Worm (Caenorhabditis elegans) whole organism, mixed stage, embryonic: ENCODE results near the gene E_BE45912.2.

Experiments used
- cnd-1 ChIP-seq: fragments of 200-800 bp; sonication (Bioruptor generic); optimal IDR thresholded peaks from 2 replicates; lab custom pipeline; 2018; ENCODE audit warnings: mild to moderate bottlenecking, missing genetic modification characterization, missing compliant biosample characterization
- elt-3 ChIP-seq: fragments of 150-350 bp; optimal IDR thresholded peaks from 2 replicates; lab custom pipeline; 2014; ENCODE audit warnings: missing biosample characterization, missing genetic modification characterization
- lin-13 ChIP-seq: fragments of 150-350 bp; optimal IDR thresholded peaks from 2 replicates; lab custom pipeline; 2014; ENCODE audit warnings: missing biosample characterization, missing genetic modification characterization
- lin-32 ChIP-seq: fragments of 200-800 bp; sonication (Bioruptor generic); optimal IDR thresholded peaks from 2 replicates; lab custom pipeline; 2018; ENCODE audit warnings: mild to moderate bottlenecking, missing genetic modification characterization, missing compliant biosample characterization
- lsy-2 ChIP-seq: fragments of 150-350 bp; optimal IDR thresholded peaks from 2 replicates; lab custom pipeline; 2014; ENCODE audit warnings: missing biosample characterization, missing genetic modification characterization
- mls-2 ChIP-seq: sonication (generic microtip); optimal IDR thresholded peaks from 2 replicates; lab custom pipeline; 2016; ENCODE audit warnings: mild to moderate bottlenecking, missing genetic modification characterization, moderate library complexity, missing compliant biosample characterization
- nhr-12 ChIP-seq: fragments of 150-350 bp; optimal IDR thresholded peaks from 2 replicates; lab custom pipeline; 2014; ENCODE audit warnings: missing biosample characterization, missing genetic modification characterization
- nhr-237 ChIP-seq: fragments of 150-350 bp; optimal IDR thresholded peaks from 2 replicates; lab custom pipeline; 2014; ENCODE audit warnings: missing biosample characterization, missing genetic modification characterization
- nhr-28 ChIP-seq: fragments of 150-350 bp; optimal IDR thresholded peaks from 2 replicates; lab custom pipeline; 2014; ENCODE audit warnings: missing biosample characterization, missing genetic modification characterization
- snpc-4 ChIP-seq: fragments of 150-350 bp; optimal IDR thresholded peaks from 2 replicates; lab custom pipeline; 2014; ENCODE audit warnings: missing biosample characterization, missing genetic modification characterization
- tbx-8 ChIP-seq: fragments of 200-800 bp; sonication (Bioruptor generic); optimal IDR thresholded peaks from 2 replicates; lab custom pipeline; 2018; ENCODE audit warnings: mild to moderate bottlenecking, missing genetic modification characterization, moderate library complexity, missing compliant biosample characterization
- unc-62 ChIP-seq: fragments of 150-350 bp; optimal IDR thresholded peaks from 2 replicates; lab custom pipeline; 2014; ENCODE audit warnings: missing biosample characterization, missing genetic modification reagents, missing genetic modification characterization

DNA sequence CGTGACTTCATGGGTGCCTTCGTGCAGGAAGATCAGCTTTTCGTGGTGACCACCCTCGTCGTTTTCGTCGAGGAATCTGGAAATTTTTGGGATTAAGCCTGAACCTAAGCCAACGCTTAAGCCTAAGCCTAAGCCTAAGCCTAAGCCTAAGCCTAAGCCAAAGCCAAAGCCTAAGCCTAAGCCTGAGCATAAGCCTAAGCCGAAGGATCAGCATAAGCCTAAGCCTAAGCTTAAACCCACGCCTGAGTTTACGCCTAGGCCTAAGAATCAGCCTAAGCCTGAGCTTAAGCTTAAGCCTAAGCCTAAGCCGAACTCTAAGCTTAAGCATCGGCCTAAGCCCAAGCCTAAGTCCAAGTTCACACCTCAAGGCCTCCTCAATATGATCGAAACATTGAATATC, 21.4 kb upstream of the E_BE45912.2 start:
- TF ChIP-seq elt-3 (tag; lab: Kevin White, UChicago) (no peak), lin-13 (tag; lab: Kevin White, UChicago) (no peak), unc-62 (GFP tag; lab: Kevin White, UChicago) (no peak), snpc-4 (tag; lab: Kevin White, UChicago) (no peak), lin-32 (GFP tag; lab: Kevin White, UChicago) (no peak), nhr-237 (tag; lab: Kevin White, UChicago) (no peak), nhr-28 (tag; lab: Kevin White, UChicago) (no peak), mls-2 (tag; lab: Kevin White, UChicago) (no peak), tbx-8 (GFP tag; lab: Kevin White, UChicago) (no peak), cnd-1 (tag; lab: Kevin White, UChicago) (no peak), nhr-12 (no peak), lsy-2 (tag; lab: Kevin White, UChicago) (no peak)
